Worm (Caenorhabditis elegans): ENCODE results near the gene C09F5.1.

DNA sequence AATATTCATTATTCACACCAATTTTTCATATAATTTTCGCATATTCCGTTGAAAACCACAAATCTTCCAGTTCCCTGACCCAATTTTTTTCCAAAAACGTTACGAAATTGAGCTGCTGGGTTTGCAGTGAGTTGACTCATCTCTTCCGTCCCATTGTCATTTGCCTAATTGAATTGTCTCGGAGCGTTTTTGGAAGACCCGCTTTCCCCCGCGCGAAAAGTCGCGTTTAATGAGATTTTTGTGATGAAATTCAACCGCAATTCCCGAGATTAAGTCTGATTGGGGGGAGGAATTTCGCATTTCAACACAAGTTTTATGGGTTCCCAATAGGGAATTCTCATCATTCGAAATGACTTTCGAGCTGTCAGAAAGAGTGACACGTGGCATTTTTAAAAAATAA lies 46.6 kb upstream of the C09F5.1 start:
- TF ChIP-seq lin-11 (tag; optimal IDR thresholded peaks at IDR 0.05) (no peak), nhr-11 (tag; optimal IDR thresholded peaks at IDR 0.05) (no peak), snpc-4 (tag; optimal IDR thresholded peaks at IDR 0.05) (no peak), mbf-1 (tag; optimal IDR thresholded peaks at IDR 0.05) (no peak), nhr-77 (tag; optimal IDR thresholded peaks at IDR 0.05) (no peak), ztf-11 (tag; optimal IDR thresholded peaks at IDR 0.05) (no peak), ztf-1 (GFP tag; conservative IDR thresholded peaks at IDR 0.05) (no peak), aly-2 (tag; optimal IDR thresholded peaks at IDR 0.05) (no peak)
